Worm (Caenorhabditis elegans) whole organism, early embryonic: ENCODE results near the gene col-157.

Experiments used
- F13C5.2 ChIP-seq: sonication (generic microtip); optimal IDR thresholded peaks from 2 replicates; lab custom pipeline; 2017; ENCODE audit warnings: mild to moderate bottlenecking, missing genetic modification characterization, inconsistent platforms, missing compliant biosample characterization
- aly-1 ChIP-seq: sonication (generic microtip); optimal IDR thresholded peaks from 2 replicates; lab custom pipeline; 2016; ENCODE audit warnings: missing genetic modification characterization, missing compliant biosample characterization
- ama-1 ChIP-seq: fragments of 150-350 bp; optimal IDR thresholded peaks from 2 replicates; lab custom pipeline; 2014
- ceh-36 ChIP-seq: sonication (generic microtip); optimal IDR thresholded peaks from 2 replicates; lab custom pipeline; 2016; ENCODE audit warnings: missing genetic modification characterization, inconsistent platforms, missing compliant biosample characterization
- ets-7 ChIP-seq: sonication (generic microtip); optimal IDR thresholded peaks from 2 replicates; lab custom pipeline; 2016; ENCODE audit warnings: missing genotype, missing genetic modification characterization, missing compliant biosample characterization
- flt-1 ChIP-seq: fragments of 200-800 bp; sonication (Bioruptor generic); IDR thresholded peaks from 2 replicates; pipeline ENCODE4 v1.3.6; 2022; ENCODE audit warnings: missing genetic modification characterization, missing compliant biosample characterization
- hmbx-1 ChIP-seq: sonication (generic microtip); optimal IDR thresholded peaks from 2 replicates; lab custom pipeline; 2016; ENCODE audit warnings: mild to moderate bottlenecking, missing genetic modification characterization, missing compliant biosample characterization
- hnd-1 ChIP-seq: sonication (generic microtip); optimal IDR thresholded peaks from 2 replicates; lab custom pipeline; 2016; ENCODE audit warnings: missing genetic modification characterization, missing compliant biosample characterization
- pes-1 ChIP-seq: fragments of 200-800 bp; sonication (Bioruptor generic); IDR thresholded peaks from 2 replicates; pipeline ENCODE4 v1.3.6; 2022; ENCODE audit warnings: missing genetic modification reagents, missing genetic modification characterization, missing compliant biosample characterization
- scrt-1 ChIP-seq: fragments of 200-800 bp; sonication (Bioruptor generic); IDR thresholded peaks from 2 replicates; pipeline ENCODE4 v1.3.6; 2022; ENCODE audit warnings: missing genetic modification characterization, missing compliant biosample characterization
- tbx-11 ChIP-seq: fragments of 200-800 bp; sonication (Bioruptor generic); IDR thresholded peaks from 2 replicates; pipeline ENCODE4 v1.3.6; 2022; ENCODE audit warnings: missing genetic modification characterization, missing compliant biosample characterization
- tbx-37 ChIP-seq: fragments of 200-800 bp; sonication (Bioruptor generic); conservative IDR thresholded peaks from 2 replicates; pipeline ENCODE4 v1.3.6; 2022; ENCODE audit warnings: missing genetic modification reagents, missing genetic modification characterization, missing compliant biosample characterization
- tra-4 ChIP-seq: sonication (generic microtip); optimal IDR thresholded peaks from 2 replicates; lab custom pipeline; 2017; ENCODE audit warnings: missing genetic modification characterization, missing compliant biosample characterization

DNA sequence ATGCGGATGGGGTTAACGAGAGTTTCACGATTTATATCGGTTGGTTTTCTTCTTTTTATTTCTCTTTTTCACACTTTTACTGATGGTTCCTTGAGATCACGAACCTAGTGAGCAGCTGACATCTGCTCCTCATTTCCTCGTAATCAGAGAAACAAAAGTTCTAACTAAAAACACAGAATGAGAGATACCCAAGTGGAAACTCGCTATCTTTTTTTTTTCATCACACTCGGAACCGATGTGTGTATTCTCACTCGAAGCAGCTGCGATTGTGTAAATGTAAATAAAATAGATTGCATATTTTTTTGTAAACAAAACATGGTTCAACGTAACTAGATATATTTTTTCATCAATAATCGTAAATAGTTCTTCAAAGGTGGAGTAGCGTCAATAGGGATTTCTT, 22.5 kb downstream of the col-157 start:
- no peak for TF ChIP-seq scrt-1 (GFP tag; lab: Robert Waterston, UW)
- no peak for TF ChIP-seq ama-1 (lab: Kevin White, UChicago)
- TF ChIP-seq aly-1 (tag; lab: Kevin White, UChicago), result no peak
- no peak for TF ChIP-seq hnd-1 (tag; lab: Kevin White, UChicago)
- no peak for TF ChIP-seq flt-1 (GFP tag; lab: Robert Waterston, UW)
- no peak for TF ChIP-seq F13C5.2 (tag; lab: Kevin White, UChicago)
- TF ChIP-seq tbx-37 (GFP tag; lab: Robert Waterston, UW), result no peak
- TF ChIP-seq pes-1, result no peak
- no peak for TF ChIP-seq tra-4 (tag; lab: Kevin White, UChicago)
- no peak for TF ChIP-seq tbx-11 (GFP tag; lab: Robert Waterston, UW)
- no peak for TF ChIP-seq ets-7
- TF ChIP-seq ceh-36 (tag; lab: Kevin White, UChicago), result no peak
- TF ChIP-seq hmbx-1 (tag; lab: Kevin White, UChicago), result no peak
